Worm (Caenorhabditis elegans) whole organism, early embryonic: ENCODE data around the gene bris-1.

Experiments used
- B0310.2 ChIP-seq: sonication (generic microtip); optimal IDR thresholded peaks from 2 replicates; lab custom pipeline; 2016; ENCODE audit warnings: mild to moderate bottlenecking, missing genetic modification characterization, missing compliant biosample characterization
- F13C5.2 ChIP-seq: sonication (generic microtip); optimal IDR thresholded peaks from 2 replicates; lab custom pipeline; 2017; ENCODE audit warnings: mild to moderate bottlenecking, missing genetic modification characterization, inconsistent platforms, missing compliant biosample characterization
- aly-1 ChIP-seq: sonication (generic microtip); optimal IDR thresholded peaks from 2 replicates; lab custom pipeline; 2016; ENCODE audit warnings: missing genetic modification characterization, missing compliant biosample characterization
- ama-1 ChIP-seq: fragments of 150-350 bp; optimal IDR thresholded peaks from 2 replicates; lab custom pipeline; 2014
- ceh-13 ChIP-seq: fragments of 200-800 bp; sonication (Bioruptor generic); optimal IDR thresholded peaks from 2 replicates; lab custom pipeline; 2018; ENCODE audit warnings: mild to moderate bottlenecking, missing genetic modification characterization, missing compliant biosample characterization
- ceh-36 ChIP-seq: sonication (generic microtip); optimal IDR thresholded peaks from 2 replicates; lab custom pipeline; 2016; ENCODE audit warnings: missing genetic modification characterization, inconsistent platforms, missing compliant biosample characterization
- ets-7 ChIP-seq: sonication (generic microtip); optimal IDR thresholded peaks from 2 replicates; lab custom pipeline; 2016; ENCODE audit warnings: missing genotype, missing genetic modification characterization, missing compliant biosample characterization
- flt-1 ChIP-seq: fragments of 200-800 bp; sonication (Bioruptor generic); IDR thresholded peaks from 2 replicates; pipeline ENCODE4 v1.3.6; 2022; ENCODE audit warnings: missing genetic modification characterization, missing compliant biosample characterization
- hmbx-1 ChIP-seq: sonication (generic microtip); optimal IDR thresholded peaks from 2 replicates; lab custom pipeline; 2016; ENCODE audit warnings: mild to moderate bottlenecking, missing genetic modification characterization, missing compliant biosample characterization
- hmg-4 ChIP-seq: fragments of 200-800 bp; sonication (Bioruptor generic); optimal IDR thresholded peaks from 2 replicates; lab custom pipeline; 2018; ENCODE audit warnings: mild to moderate bottlenecking, missing genetic modification characterization, missing compliant biosample characterization
- hnd-1 ChIP-seq: sonication (generic microtip); optimal IDR thresholded peaks from 2 replicates; lab custom pipeline; 2016; ENCODE audit warnings: missing genetic modification characterization, missing compliant biosample characterization
- pes-1 ChIP-seq: fragments of 200-800 bp; sonication (Bioruptor generic); IDR thresholded peaks from 2 replicates; pipeline ENCODE4 v1.3.6; 2022; ENCODE audit warnings: missing genetic modification reagents, missing genetic modification characterization, missing compliant biosample characterization
- scrt-1 ChIP-seq: fragments of 200-800 bp; sonication (Bioruptor generic); IDR thresholded peaks from 2 replicates; pipeline ENCODE4 v1.3.6; 2022; ENCODE audit warnings: missing genetic modification characterization, missing compliant biosample characterization
- sea-1 ChIP-seq: fragments of 200-800 bp; sonication (Bioruptor generic); conservative IDR thresholded peaks from 2 replicates; pipeline ENCODE4 v1.3.6; 2022; ENCODE audit warnings: missing genetic modification characterization, missing compliant biosample characterization
- tbx-11 ChIP-seq: fragments of 200-800 bp; sonication (Bioruptor generic); IDR thresholded peaks from 2 replicates; pipeline ENCODE4 v1.3.6; 2022; ENCODE audit warnings: missing genetic modification characterization, missing compliant biosample characterization
- tbx-37 ChIP-seq: fragments of 200-800 bp; sonication (Bioruptor generic); conservative IDR thresholded peaks from 2 replicates; pipeline ENCODE4 v1.3.6; 2022; ENCODE audit warnings: missing genetic modification reagents, missing genetic modification characterization, missing compliant biosample characterization
- tra-4 ChIP-seq: sonication (generic microtip); optimal IDR thresholded peaks from 2 replicates; lab custom pipeline; 2017; ENCODE audit warnings: missing genetic modification characterization, missing compliant biosample characterization

Gene bris-1

ce11 chrIV:3856190-3856589 lies 37.1 kb upstream of the bris-1 start:
- TF ChIP-seq ceh-36 (tag; lab: Kevin White, UChicago) (no peak), hmg-4 (GFP tag; lab: Kevin White, UChicago) (peak; percentile 15), scrt-1 (GFP tag; lab: Robert Waterston, UW) (no peak), aly-1 (tag; lab: Kevin White, UChicago) (no peak), sea-1 (GFP tag; lab: Robert Waterston, UW) (no peak), ets-7 (no peak), tbx-37 (GFP tag; lab: Robert Waterston, UW) (no peak), B0310.2 (tag; lab: Kevin White, UChicago) (no peak), hnd-1 (tag; lab: Kevin White, UChicago) (no peak), hmbx-1 (tag; lab: Kevin White, UChicago) (no peak), pes-1 (GFP tag; lab: Robert Waterston, UW) (0 out of 2 replicates have a peak, but pooled peaks have one; percentile 18), tra-4 (tag; lab: Kevin White, UChicago) (no peak), F13C5.2 (tag; lab: Kevin White, UChicago) (no peak), flt-1 (GFP tag; lab: Robert Waterston, UW) (no peak), ceh-13 (no peak)

ce11 chrIV:3855543-3855942 lies 36.4 kb upstream of the bris-1 start, which contains the start of gene zag-1:
zag-1 (plus strand) TSS chrIV:3855843.
- TF ChIP-seq hmg-4 (GFP tag; lab: Kevin White, UChicago), result no peak
- no peak for TF ChIP-seq sea-1 (GFP tag; lab: Robert Waterston, UW)
- no peak for TF ChIP-seq ceh-36 (tag; lab: Kevin White, UChicago)
- TF ChIP-seq ceh-13, result no peak
- TF ChIP-seq F13C5.2 (tag; lab: Kevin White, UChicago), result no peak
- no peak for TF ChIP-seq pes-1 (GFP tag; lab: Robert Waterston, UW)
- no peak for TF ChIP-seq hmbx-1 (tag; lab: Kevin White, UChicago)
- TF ChIP-seq aly-1 (tag; lab: Kevin White, UChicago), result no peak

DNA sequence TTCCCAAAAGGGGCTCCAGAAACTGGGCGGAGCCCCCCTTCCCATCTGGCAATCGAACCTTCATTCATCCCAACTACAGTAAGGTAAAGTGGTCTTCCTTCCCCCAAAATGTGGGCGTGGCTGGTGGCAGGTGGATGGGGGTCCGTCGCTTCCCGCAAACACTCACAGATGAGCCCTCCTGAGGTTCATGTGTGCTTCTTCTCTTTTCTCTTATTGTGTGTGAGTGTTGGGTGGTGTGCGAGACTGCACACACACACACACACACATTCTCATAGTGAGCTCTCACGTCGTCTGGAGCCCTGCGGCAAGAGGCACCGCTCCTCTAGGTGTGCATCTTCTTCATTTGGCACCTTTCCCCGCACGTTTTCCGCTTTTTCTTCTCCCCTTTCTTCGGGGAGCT lies 35.5 kb upstream of the bris-1 start:
- TF ChIP-seq aly-1 (tag; lab: Kevin White, UChicago) (peak; percentile 20), sea-1 (GFP tag; lab: Robert Waterston, UW) (no peak)

- TF ChIP-seq hmbx-1 (tag; lab: Kevin White, UChicago) (no peak), tra-4 (tag; lab: Kevin White, UChicago) (no peak), hnd-1 (tag; lab: Kevin White, UChicago) (no peak), sea-1 (GFP tag; lab: Robert Waterston, UW) (no peak), pes-1 (GFP tag; lab: Robert Waterston, UW) (no peak), hmg-4 (GFP tag; lab: Kevin White, UChicago) (no peak), B0310.2 (tag; lab: Kevin White, UChicago) (no peak), flt-1 (GFP tag; lab: Robert Waterston, UW) (no peak), tbx-37 (GFP tag; lab: Robert Waterston, UW) (no peak), F13C5.2 (tag; lab: Kevin White, UChicago) (no peak), scrt-1 (GFP tag; lab: Robert Waterston, UW) (no peak), tbx-11 (no peak), ets-7 (no peak), ceh-36 (tag; lab: Kevin White, UChicago) (no peak), ama-1 (lab: Kevin White, UChicago) (no peak), ceh-13 (no peak), aly-1 (tag; lab: Kevin White, UChicago) (no peak)
Measured at ce11 chrIV:3853557-3853956, 34.4 kb upstream of the bris-1 start.

- TF ChIP-seq pes-1 (GFP tag; lab: Robert Waterston, UW), result no peak
Measured at ce11 chrIV:3848985-3849384, 29.9 kb upstream of the bris-1 start.

- TF ChIP-seq flt-1 (GFP tag; lab: Robert Waterston, UW) (no peak), B0310.2 (tag; lab: Kevin White, UChicago) (no peak), ceh-13 (no peak), ama-1 (lab: Kevin White, UChicago) (no peak), aly-1 (tag; lab: Kevin White, UChicago) (no peak), pes-1 (GFP tag; lab: Robert Waterston, UW) (no peak), ets-7 (no peak), sea-1 (GFP tag; lab: Robert Waterston, UW) (no peak)
Measured at ce11 chrIV:3847489-3847888, 28.4 kb upstream of the bris-1 start.

ce11 chrIV:3844584-3844983 lies 25.5 kb upstream of the bris-1 start:
- TF ChIP-seq ceh-13, result no peak

DNA sequence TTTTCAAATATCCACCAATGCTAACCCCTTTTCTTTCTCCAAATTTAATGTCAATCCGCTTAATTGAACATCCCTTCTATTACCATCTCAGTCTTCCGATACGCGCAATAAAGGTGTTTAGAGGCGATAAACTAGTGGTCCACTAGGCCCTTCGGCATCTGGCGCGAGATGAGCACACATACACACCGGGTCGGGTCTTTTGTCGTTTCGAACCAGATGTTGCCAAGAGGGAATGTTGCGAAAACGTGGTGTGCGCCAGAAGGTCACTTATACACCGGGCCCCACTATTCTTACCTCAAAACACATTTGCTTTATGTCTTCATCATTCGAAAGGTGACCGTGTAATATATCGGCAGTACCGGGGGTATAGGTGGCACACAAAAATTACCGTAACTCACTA lies 24.9 kb upstream of the bris-1 start:
- no peak for TF ChIP-seq hmbx-1 (tag; lab: Kevin White, UChicago)
- peak; percentile 24 for TF ChIP-seq hmg-4 (GFP tag; lab: Kevin White, UChicago)
- no peak for TF ChIP-seq tbx-37 (GFP tag; lab: Robert Waterston, UW)

- TF ChIP-seq ceh-36 (tag; lab: Kevin White, UChicago) (peak; percentile 43), ama-1 (lab: Kevin White, UChicago) (no peak), aly-1 (tag; lab: Kevin White, UChicago) (no peak), F13C5.2 (tag; lab: Kevin White, UChicago) (no peak), hmbx-1 (tag; lab: Kevin White, UChicago) (no peak), tbx-37 (GFP tag; lab: Robert Waterston, UW) (no peak), tra-4 (tag; lab: Kevin White, UChicago) (no peak), pes-1 (GFP tag; lab: Robert Waterston, UW) (no peak)
Measured at ce11 chrIV:3843019-3843527, 23.9 kb upstream of the bris-1 start.
